Worm (Caenorhabditis elegans) whole organism, late embryonic: ENCODE results near the gene lgx-1.

Experiments
- ama-1 ChIP-seq: fragments of 150-350 bp; optimal IDR thresholded peaks from 2 replicates; lab custom pipeline; 2014
- che-1 ChIP-seq: sonication (generic microtip); optimal IDR thresholded peaks from 2 replicates; lab custom pipeline; 2016; ENCODE audit warnings: mild to moderate bottlenecking, missing genetic modification characterization, missing compliant biosample characterization
- nhr-232 ChIP-seq: sonication (generic microtip); optimal IDR thresholded peaks from 2 replicates; lab custom pipeline; 2016; ENCODE audit warnings: missing genetic modification characterization, missing compliant biosample characterization
- ref-2 ChIP-seq: sonication (generic microtip); optimal IDR thresholded peaks from 2 replicates; lab custom pipeline; 2016; ENCODE audit warnings: missing genetic modification characterization, missing compliant biosample characterization
- tbx-7 ChIP-seq: sonication (generic microtip); optimal IDR thresholded peaks from 2 replicates; lab custom pipeline; 2016; ENCODE audit warnings: missing genotype, missing genetic modification characterization, missing compliant biosample characterization
- unc-86 ChIP-seq: sonication (generic microtip); optimal IDR thresholded peaks from 2 replicates; lab custom pipeline; 2016; ENCODE audit warnings: missing genetic modification characterization, missing compliant biosample characterization

DNA sequence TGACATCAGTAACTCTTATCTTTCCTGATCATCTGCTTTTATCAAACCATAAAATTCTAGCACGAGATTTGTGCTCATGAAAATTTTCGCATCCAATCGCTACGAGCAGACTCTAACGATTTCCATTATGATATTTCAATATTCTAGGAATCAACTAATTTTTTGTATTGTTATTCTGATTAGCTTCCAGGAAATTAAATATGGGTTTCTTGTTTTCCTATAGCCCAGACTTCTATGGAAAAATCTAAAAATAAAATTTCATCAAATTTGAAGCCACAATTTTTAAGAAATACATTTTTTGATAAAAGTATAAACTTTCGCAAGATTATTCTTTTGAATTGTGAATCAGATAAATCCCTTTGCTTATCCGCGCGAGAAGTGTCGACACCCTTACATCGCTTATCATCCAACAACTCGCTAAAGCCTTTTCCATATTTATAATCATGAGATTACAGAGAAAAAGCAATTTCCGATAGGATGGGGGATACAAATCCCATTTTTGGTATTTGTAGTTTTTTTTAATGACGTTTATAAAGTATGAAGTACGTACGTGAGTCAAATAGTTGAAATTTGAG lies 16.8 kb upstream of the lgx-1 start:
- TF ChIP-seq che-1 (tag; lab: Kevin White, UChicago), result no peak
- no peak for TF ChIP-seq tbx-7
- TF ChIP-seq unc-86 (tag; lab: Kevin White, UChicago), result no peak
- no peak for TF ChIP-seq nhr-232
- TF ChIP-seq ref-2 (tag; lab: Kevin White, UChicago), result no peak
- TF ChIP-seq ama-1, result no peak
